Fruit fly (Drosophila melanogaster) whole organism: ENCODE data around the gene CG14731.
"Not testable (repeated sequence)": the region's sequence is repeated elsewhere in the genome, so short reads cannot be mapped to it uniquely, and the experiment has no call there.

Experiments used
- CG8478 ChIP-seq: fragments of >200 bp; optimal IDR thresholded peaks from 2 replicates; lab custom pipeline; 2018; ENCODE audit warnings: inconsistent platforms
- Dll ChIP-seq: fragments of >200 bp; optimal IDR thresholded peaks from 2 replicates; lab custom pipeline; 2017
- EcR ChIP-seq, 2 experiments: fragments of >200 bp; optimal IDR thresholded peaks; 2 replicates each; lab custom pipeline; 2017; ENCODE audit warnings: missing biosample characterization in 2 of 2, missing genetic modification characterization in 2 of 2, missing genetic modification reagents in 2 of 2
- pan ChIP-seq: fragments of >200 bp; optimal IDR thresholded peaks from 2 replicates; lab custom pipeline; 2017
- psq ChIP-seq: fragments of >200 bp; optimal IDR thresholded peaks from 2 replicates; lab custom pipeline; 2017
- usp ChIP-seq: fragments of >200 bp; optimal IDR thresholded peaks from 2 replicates; lab custom pipeline; 2017; ENCODE audit warnings: missing biosample characterization, missing genetic modification characterization, mixed read lengths

The CG14731 gene

DNA sequence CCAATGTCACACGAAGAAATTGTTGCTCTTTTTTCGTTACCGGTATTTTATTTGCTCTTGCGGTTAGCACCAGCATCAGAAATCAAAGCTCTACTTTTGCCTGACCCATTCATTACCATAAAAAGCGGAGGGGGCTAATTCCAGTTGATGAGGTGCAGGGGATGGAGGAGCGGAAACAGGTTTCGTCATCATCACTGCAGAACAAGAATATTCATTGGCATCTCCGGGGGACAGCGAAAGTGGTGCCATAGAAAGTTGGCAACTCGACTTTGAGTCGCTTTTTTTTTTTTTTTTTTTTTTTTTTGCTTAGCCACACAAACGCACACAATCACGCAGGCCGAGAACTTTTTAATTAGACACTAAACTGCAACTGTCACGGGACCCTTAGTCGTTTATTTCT, 10.1 kb downstream of the CG14731 start:
- TF ChIP-seq pan = no peak
- TF ChIP-seq EcR (GFP tag; optimal IDR thresholded peaks at IDR 0.05; lab: Kevin White, UChicago) = no peak

DNA sequence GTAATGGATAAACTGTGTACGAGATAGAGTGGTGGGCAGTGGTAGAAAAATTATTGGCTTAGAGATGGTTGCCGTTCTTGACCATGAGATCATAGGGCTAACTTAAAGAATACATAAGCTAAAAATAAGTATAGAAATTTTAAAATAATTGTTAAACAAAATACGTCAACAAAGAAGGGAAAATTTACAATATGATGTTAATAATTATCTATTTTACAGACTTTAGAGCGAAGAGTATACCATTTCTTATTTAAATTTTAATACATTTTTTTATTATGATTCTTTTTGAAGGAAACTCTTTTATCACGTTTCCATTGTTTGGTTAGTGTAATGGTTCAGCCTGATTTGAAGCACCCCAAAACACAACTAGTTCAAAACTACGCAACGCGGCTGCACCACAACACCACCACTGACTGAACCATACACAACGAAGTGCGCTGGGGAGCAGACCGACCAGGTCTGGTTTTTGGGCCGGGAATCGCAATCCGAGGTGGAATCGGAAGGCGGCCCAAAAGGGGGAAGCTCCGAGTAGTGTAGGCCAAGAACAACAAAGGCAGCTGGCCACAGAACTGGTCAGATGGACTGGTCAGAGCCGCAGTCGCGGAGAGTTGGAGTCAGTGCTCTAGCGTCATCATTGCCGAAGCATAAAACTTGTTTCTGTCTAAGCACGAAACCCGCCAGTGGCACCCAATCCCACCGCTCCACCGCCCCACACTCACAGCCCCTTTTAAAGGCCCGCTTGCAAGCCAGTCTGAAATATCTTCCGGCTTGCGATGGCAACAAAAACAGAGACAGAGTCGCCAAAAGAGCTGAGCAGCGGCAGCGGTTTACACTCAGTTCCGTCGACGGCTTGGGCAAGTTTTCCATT, 14.6 kb downstream of the CG14731 start:
- TF ChIP-seq EcR (GFP tag; optimal IDR thresholded peaks at IDR 0.05; lab: Kevin White, UChicago) (no peak), CG8478 (lab: Kevin White, UChicago) (no peak), psq (lab: Kevin White, UChicago) (no peak), pan (no peak), Dll (lab: Kevin White, UChicago) (no peak), usp (no peak)

DNA sequence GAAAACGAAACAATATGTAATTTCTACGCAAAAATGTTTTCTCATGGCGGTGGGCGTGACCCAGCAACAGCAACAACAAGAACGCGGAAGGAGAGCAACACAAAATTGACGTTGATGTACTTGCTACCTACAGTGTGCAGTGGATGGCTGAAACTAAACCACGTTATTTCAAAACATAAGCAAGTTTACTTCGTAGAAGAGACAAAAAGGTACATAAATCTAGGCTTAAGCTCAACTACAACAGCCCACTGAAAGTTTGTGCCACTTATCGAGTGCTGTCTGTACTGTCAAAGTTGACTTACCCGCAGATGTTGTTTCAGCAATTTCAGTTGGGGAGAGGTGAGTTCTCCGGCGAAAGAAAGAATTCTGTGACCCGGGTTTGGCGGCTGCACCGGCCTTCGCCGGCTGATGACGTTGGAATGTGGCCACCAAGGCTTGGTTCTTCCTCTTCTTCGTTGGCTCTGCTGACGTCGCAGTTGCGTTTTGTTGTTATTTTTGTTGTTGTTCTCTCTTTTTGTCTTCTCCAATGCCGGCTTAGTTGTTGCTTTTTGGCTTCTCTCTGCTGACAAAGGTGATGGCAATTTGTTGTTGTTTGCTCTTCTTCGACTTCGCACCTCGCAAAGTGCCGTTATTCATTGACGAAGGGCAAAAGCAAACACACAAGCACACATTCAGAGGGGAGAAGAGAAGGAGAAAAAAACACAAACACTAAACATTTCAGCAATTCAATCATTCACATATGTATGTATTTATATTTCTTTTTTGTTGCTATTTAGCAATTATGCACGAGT, 16.2 kb downstream of the CG14731 start:
- no peak for TF ChIP-seq pan
- no peak for TF ChIP-seq EcR (GFP tag; optimal IDR thresholded peaks at IDR 0.05; lab: Kevin White, UChicago)

DNA sequence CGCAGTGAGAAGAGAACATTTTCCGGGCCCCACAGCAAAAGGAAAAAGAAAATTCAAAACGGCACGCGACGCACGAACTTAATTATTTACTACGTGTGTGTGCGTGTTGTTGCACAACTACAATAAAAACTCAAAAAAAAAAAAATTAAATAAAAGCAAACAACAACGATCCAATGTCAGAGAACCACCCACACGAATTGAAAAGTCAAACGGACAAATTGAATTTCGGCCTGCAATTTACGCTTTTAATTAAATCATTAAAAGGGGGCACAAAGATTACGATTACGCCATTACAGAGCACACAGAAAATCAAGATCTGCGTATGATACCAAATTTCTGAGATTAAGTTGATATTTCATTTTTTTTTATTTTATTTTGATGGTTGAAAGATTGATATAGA, 16.9 kb downstream of the CG14731 start:
- TF ChIP-seq EcR (GFP tag; optimal IDR thresholded peaks at IDR 0.05; lab: Kevin White, UChicago) (no peak), usp (no peak), pan (no peak), CG8478 (lab: Kevin White, UChicago) (no peak), psq (lab: Kevin White, UChicago) (no peak), Dll (lab: Kevin White, UChicago) (no peak)

- TF ChIP-seq pan = no peak
- no peak for TF ChIP-seq usp
- no peak for TF ChIP-seq psq (lab: Kevin White, UChicago)
- TF ChIP-seq Dll (lab: Kevin White, UChicago) = no peak
- TF ChIP-seq CG8478 (lab: Kevin White, UChicago) = no peak
- TF ChIP-seq EcR (GFP tag; optimal IDR thresholded peaks at IDR 0.05; lab: Kevin White, UChicago) = no peak
These were observed 17.9 kb downstream of the CG14731 start, which contains the start of gene Cad87A for dm6 chr3R:11948903-11949358. Cad87A (minus strand) TSS chr3R:11949129.

- TF ChIP-seq EcR (GFP tag; optimal IDR thresholded peaks at IDR 0.05; lab: Kevin White, UChicago) (no peak), CG8478 (lab: Kevin White, UChicago) (no peak), pan (no peak), psq (lab: Kevin White, UChicago) (no peak), usp (no peak), Dll (lab: Kevin White, UChicago) (no peak)
These were observed 18.4 kb downstream of the CG14731 start, which contains the start of gene CG31211 for dm6 chr3R:11949387-11950029. CG31211 (plus strand) TSS chr3R:11949680.

DNA sequence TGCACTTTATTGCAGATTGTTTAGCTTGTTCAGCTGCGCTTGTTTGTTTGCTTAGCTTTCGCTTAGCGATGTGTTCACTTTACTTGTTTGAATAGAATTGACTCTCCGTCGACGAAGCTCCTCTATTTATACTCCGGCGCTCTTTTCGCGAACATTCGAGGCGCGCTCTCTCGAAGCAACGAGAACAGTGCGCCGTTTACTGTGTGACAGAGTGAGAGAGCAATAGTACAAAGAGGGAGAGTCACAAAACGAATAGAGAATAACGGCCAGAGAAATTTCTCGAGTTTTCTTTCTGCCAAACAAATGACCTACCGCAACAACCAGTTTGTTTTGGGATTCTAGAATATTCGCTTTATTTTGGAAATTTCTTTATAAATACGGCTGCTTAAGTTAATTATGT, 25.4 kb downstream of the CG14731 start, which contains the start of gene Hsp70Aa:
Hsp70Aa (minus strand) TSS at position 101 of the 400 bp plus-strand sequence.
- not testable (repeated sequence) for TF ChIP-seq pan; EcR (GFP tag; optimal IDR thresholded peaks at IDR 0.05; lab: Kevin White, UChicago); usp

DNA sequence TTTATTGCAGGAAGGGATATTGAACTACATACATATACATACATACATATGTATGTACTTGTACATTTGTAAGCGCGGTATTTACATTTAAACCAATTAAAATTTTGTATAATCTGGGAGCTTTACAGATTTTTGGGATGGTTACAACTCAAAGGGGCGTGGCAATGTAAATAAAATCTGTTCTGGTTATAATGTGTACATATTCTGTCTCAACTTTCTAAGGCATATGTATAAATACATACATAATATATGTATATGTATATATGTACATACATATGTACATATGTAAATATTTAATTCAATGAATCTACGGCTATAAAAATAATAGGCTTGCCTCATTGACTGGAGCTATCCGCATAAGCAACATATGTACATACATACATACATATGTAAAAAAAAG, 26.3 kb downstream of the CG14731 start:
- TF ChIP-seq Dll (lab: Kevin White, UChicago) (no peak), pan (no peak), EcR (GFP tag; optimal IDR thresholded peaks at IDR 0.05; lab: Kevin White, UChicago) (no peak), usp (no peak), psq (lab: Kevin White, UChicago) (no peak), CG8478 (lab: Kevin White, UChicago) (no peak)

- TF ChIP-seq pan; usp; EcR (GFP tag; optimal IDR thresholded peaks at IDR 0.05; lab: Kevin White, UChicago): not testable (repeated sequence)
These were observed 27.2 kb downstream of the CG14731 start, which contains the start of gene Hsp70Ab for dm6 chr3R:11958235-11958634. Hsp70Ab (plus strand) TSS chr3R:11958535.

dm6 chr3R:11962739-11963214, 31.7 kb downstream of the CG14731 start, which contains the start of the genes CG3281 and aurA:
CG3281 (minus strand) TSS chr3R:11962805.
aurA (plus strand) TSS chr3R:11963124.
- TF ChIP-seq Dll (lab: Kevin White, UChicago) = no peak
- no peak for TF ChIP-seq EcR (GFP tag; optimal IDR thresholded peaks at IDR 0.05; lab: Kevin White, UChicago)
- no peak for TF ChIP-seq CG8478 (lab: Kevin White, UChicago)
- no peak for TF ChIP-seq psq (lab: Kevin White, UChicago)
- no peak for TF ChIP-seq usp
- no peak for TF ChIP-seq pan

DNA sequence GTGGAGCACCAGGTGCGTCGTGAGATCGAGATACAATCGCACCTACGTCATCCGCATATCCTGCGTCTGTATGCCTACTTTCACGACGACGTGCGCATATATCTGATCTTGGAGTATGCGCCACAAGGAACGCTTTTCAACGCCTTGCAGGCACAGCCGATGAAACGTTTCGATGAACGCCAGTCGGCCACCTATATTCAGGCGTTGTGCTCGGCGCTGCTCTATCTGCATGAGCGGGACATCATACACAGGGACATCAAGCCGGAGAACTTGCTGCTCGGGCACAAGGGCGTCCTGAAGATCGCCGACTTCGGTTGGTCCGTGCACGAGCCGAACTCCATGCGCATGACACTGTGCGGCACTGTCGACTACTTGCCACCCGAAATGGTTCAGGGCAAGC, 32.9 kb downstream of the CG14731 start:
- TF ChIP-seq usp = no peak
- no peak for TF ChIP-seq psq (lab: Kevin White, UChicago)
- TF ChIP-seq EcR (GFP tag; optimal IDR thresholded peaks at IDR 0.05; lab: Kevin White, UChicago) = no peak
- TF ChIP-seq Dll (lab: Kevin White, UChicago) = no peak
- no peak for TF ChIP-seq pan
- no peak for TF ChIP-seq CG8478 (lab: Kevin White, UChicago)
